Worm (Caenorhabditis elegans): ENCODE data around the gene taf-6.2.

taf-6.2 gene

DNA sequence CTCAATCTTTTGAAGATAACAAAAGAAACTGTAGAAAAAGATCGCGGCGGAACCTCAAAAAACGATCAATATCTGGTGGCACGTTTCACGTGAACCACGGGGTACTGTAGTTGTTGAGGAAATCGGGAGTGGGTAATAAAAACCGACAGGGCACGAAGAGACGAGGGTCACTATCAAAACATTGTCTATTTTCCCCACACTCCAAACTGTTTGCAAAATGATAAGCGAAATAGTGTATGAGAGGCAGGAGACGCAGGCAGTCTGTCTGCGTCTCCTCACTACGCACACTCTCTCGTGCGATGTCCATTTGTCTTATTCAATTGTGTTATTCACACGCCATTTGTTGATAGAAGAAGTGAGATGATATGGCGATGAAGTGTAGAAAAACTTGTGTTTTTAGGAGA lies 41.1 kb downstream of the taf-6.2 start:
- TF ChIP-seq unc-62 (GFP tag; optimal IDR thresholded peaks at IDR 0.05) (no peak), lin-13 (GFP tag; optimal IDR thresholded peaks at IDR 0.05) (no peak), Y55F3AM.14 (GFP tag; optimal IDR thresholded peaks at IDR 0.05) (peak; percentile 17), blmp-1 (tag; optimal IDR thresholded peaks at IDR 0.05; ENCODE audit: insufficient read depth) (peak; percentile 38), elt-3 (tag; optimal IDR thresholded peaks at IDR 0.05) (no peak), nhr-12 (tag; optimal IDR thresholded peaks at IDR 0.05) (no peak), fos-1 (tag; optimal IDR thresholded peaks at IDR 0.05) (peak; percentile 41), nhr-129 (tag; optimal IDR thresholded peaks at IDR 0.05) (peak; percentile 67), lsy-2 (tag; optimal IDR thresholded peaks at IDR 0.05) (peak in 1 of 2 experiments; percentile 84), ZK546.5 (tag; optimal IDR thresholded peaks at IDR 0.05) (no peak), crh-2 (tag; optimal IDR thresholded peaks at IDR 0.05) (peak; percentile 64), R02D3.7 (tag; optimal IDR thresholded peaks at IDR 0.05) (no peak), gmeb-1 (tag; optimal IDR thresholded peaks at IDR 0.05) (peak; percentile 70), dmd-4 (tag; optimal IDR thresholded peaks at IDR 0.05) (no peak), ztf-1 (GFP tag; conservative IDR thresholded peaks at IDR 0.05) (no peak), peb-1 (tag; optimal IDR thresholded peaks at IDR 0.05) (no peak), elt-1 (tag; optimal IDR thresholded peaks at IDR 0.05) (no peak), nhr-237 (tag; optimal IDR thresholded peaks at IDR 0.05) (no peak), egl-27 (tag; optimal IDR thresholded peaks at IDR 0.05) (peak; percentile 32), nhr-6 (tag; optimal IDR thresholded peaks at IDR 0.05) (no peak), mab-5 (tag; optimal IDR thresholded peaks at IDR 0.05) (no peak), sma-9 (GFP tag; optimal IDR thresholded peaks at IDR 0.05) (peak; percentile 96), sma-9 (tag; optimal IDR thresholded peaks at IDR 0.05) (no peak), F13H6.1 (tag; optimal IDR thresholded peaks at IDR 0.05) (peak; percentile 64), nhr-21 (tag; optimal IDR thresholded peaks at IDR 0.05) (peak; percentile 94), nhr-25 (tag; optimal IDR thresholded peaks at IDR 0.05) (peak; percentile 89), mdl-1 (tag; optimal IDR thresholded peaks at IDR 0.05) (peak; percentile 6 to 65), ama-1 (optimal IDR thresholded peaks at IDR 0.05) (no peak), sma-3 (GFP tag; optimal IDR thresholded peaks at IDR 0.05) (peak; percentile 91)

DNA sequence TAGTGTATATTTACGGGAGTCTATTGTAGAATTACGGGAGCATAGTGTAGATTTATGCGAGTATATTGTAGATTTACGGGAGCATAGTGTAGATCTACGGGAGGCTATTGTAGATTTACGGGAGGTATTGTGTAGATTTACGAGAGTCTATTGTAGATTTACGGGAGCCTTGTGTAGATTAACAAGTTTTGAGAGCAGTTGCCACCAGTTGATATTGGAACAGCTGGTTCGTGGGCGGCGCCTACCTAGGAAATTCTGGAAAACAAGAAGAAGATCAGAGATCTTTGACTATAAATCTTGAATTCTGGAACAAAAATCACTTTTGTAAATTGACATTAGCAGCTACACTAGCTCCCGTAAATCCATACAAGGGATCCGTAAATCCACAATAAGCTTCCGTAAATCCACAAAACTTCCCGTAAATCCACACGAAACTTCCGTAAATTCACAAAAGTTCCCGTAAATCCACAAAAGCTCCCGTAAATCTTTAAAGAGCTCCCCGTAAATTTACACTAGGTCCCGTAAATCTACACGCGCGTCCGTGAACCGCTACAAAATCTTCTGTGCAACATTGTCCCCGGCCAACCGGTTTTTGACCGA lies 41.6 kb downstream of the taf-6.2 start:
- no peak for TF ChIP-seq nhr-6 (tag; optimal IDR thresholded peaks at IDR 0.05)
- no peak for TF ChIP-seq elt-3 (tag; optimal IDR thresholded peaks at IDR 0.05)
- no peak for TF ChIP-seq lin-13 (GFP tag; optimal IDR thresholded peaks at IDR 0.05)
- no peak for TF ChIP-seq nhr-11 (tag; optimal IDR thresholded peaks at IDR 0.05)
- TF ChIP-seq peb-1 (tag; optimal IDR thresholded peaks at IDR 0.05): no peak
- no peak for TF ChIP-seq nhr-237 (tag; optimal IDR thresholded peaks at IDR 0.05)
- TF ChIP-seq nhr-25 (tag; optimal IDR thresholded peaks at IDR 0.05): no peak
- TF ChIP-seq lsy-2 (tag; optimal IDR thresholded peaks at IDR 0.05): no peak
- TF ChIP-seq aly-2 (tag; optimal IDR thresholded peaks at IDR 0.05): no peak

ce11 chrIV:3652223-3652622 lies 42.3 kb downstream of the taf-6.2 start:
- TF ChIP-seq ZK546.5 (tag; optimal IDR thresholded peaks at IDR 0.05) (no peak), sma-9 (GFP tag; optimal IDR thresholded peaks at IDR 0.05) (peak; percentile 44), sma-9 (tag; optimal IDR thresholded peaks at IDR 0.05) (no peak), nhr-6 (tag; optimal IDR thresholded peaks at IDR 0.05) (no peak), nhr-129 (tag; optimal IDR thresholded peaks at IDR 0.05) (peak; percentile 93), mdl-1 (tag; optimal IDR thresholded peaks at IDR 0.05) (peak in 1 of 2 experiments; percentile 8), fos-1 (tag; optimal IDR thresholded peaks at IDR 0.05) (no peak), lsy-2 (tag; optimal IDR thresholded peaks at IDR 0.05) (peak in 1 of 2 experiments; percentile 15), blmp-1 (tag; optimal IDR thresholded peaks at IDR 0.05; ENCODE audit: insufficient read depth) (no peak), elt-1 (tag; optimal IDR thresholded peaks at IDR 0.05) (no peak), sma-3 (GFP tag; optimal IDR thresholded peaks at IDR 0.05) (peak; percentile 18), nhr-25 (tag; optimal IDR thresholded peaks at IDR 0.05) (peak; percentile 48)

- TF ChIP-seq lsy-2 (tag; optimal IDR thresholded peaks at IDR 0.05): peak in 1 of 2 experiments; percentile 15
- TF ChIP-seq nhr-25 (tag; optimal IDR thresholded peaks at IDR 0.05): peak; percentile 71
- TF ChIP-seq egl-27 (tag; optimal IDR thresholded peaks at IDR 0.05): peak; percentile 20
- TF ChIP-seq mbf-1 (tag; optimal IDR thresholded peaks at IDR 0.05): no peak
- peak; percentile 55 for TF ChIP-seq sma-3 (GFP tag; optimal IDR thresholded peaks at IDR 0.05)
- peak; percentile 38 for TF ChIP-seq Y55F3AM.14 (GFP tag; optimal IDR thresholded peaks at IDR 0.05)
- TF ChIP-seq nhr-21 (tag; optimal IDR thresholded peaks at IDR 0.05): peak; percentile 82
- no peak for TF ChIP-seq nhr-6 (tag; optimal IDR thresholded peaks at IDR 0.05)
- peak; percentile 11 for TF ChIP-seq F13H6.1 (tag; optimal IDR thresholded peaks at IDR 0.05)
- peak; percentile 15 to 41 for TF ChIP-seq mdl-1 (tag; optimal IDR thresholded peaks at IDR 0.05)
- TF ChIP-seq sma-9 (GFP tag; optimal IDR thresholded peaks at IDR 0.05): peak; percentile 91
- TF ChIP-seq sma-9 (tag; optimal IDR thresholded peaks at IDR 0.05): no peak
- TF ChIP-seq blmp-1 (tag; optimal IDR thresholded peaks at IDR 0.05; ENCODE audit: insufficient read depth): peak; percentile 65
- TF ChIP-seq ZK546.5 (tag; optimal IDR thresholded peaks at IDR 0.05): no peak
- peak; percentile 81 for TF ChIP-seq nhr-129 (tag; optimal IDR thresholded peaks at IDR 0.05)
- no peak for TF ChIP-seq lin-39 (tag; optimal IDR thresholded peaks at IDR 0.05)
- no peak for TF ChIP-seq nhr-23 (tag; optimal IDR thresholded peaks at IDR 0.05)
- peak; percentile 15 for TF ChIP-seq gmeb-1 (tag; optimal IDR thresholded peaks at IDR 0.05)
These were observed 45.8 kb downstream of the taf-6.2 start, which contains the start of gene CC8.2 for ce11 chrIV:3648634-3649240. CC8.2 (minus strand) TSS chrIV:3648684.

Measured in whole organism, L2 larva.